Worm (Caenorhabditis elegans) whole organism, mixed stage, embryonic: Measurements from ENCODE around the gene gskl-1.
"Not testable (repeated sequence)": the region's sequence is repeated elsewhere in the genome, so short reads cannot be mapped to it uniquely, and the experiment has no call there.

ENCODE experiments used
- M03D4.4 ChIP-seq: sonication (generic microtip); optimal IDR thresholded peaks from 2 replicates; lab custom pipeline; 2017; ENCODE audit warnings: mild to moderate bottlenecking, missing genetic modification characterization, missing compliant biosample characterization
- bed-3 ChIP-seq: fragments of 200-800 bp; sonication (Bioruptor generic); optimal IDR thresholded peaks from 3 replicates; lab custom pipeline; 2018; ENCODE audit warnings: mild to moderate bottlenecking, missing genetic modification characterization, moderate library complexity, missing compliant biosample characterization
- blmp-1 ChIP-seq: fragments of 150-350 bp; optimal IDR thresholded peaks from 2 replicates; lab custom pipeline; 2014; ENCODE audit warnings: missing biosample characterization, missing genetic modification characterization
- ceh-39 ChIP-seq: fragments of 150-350 bp; optimal IDR thresholded peaks from 2 replicates; lab custom pipeline; 2014; ENCODE audit warnings: missing biosample characterization, missing genetic modification characterization
- ceh-43 ChIP-seq: fragments of 200-800 bp; sonication (Bioruptor generic); optimal IDR thresholded peaks from 2 replicates; lab custom pipeline; 2018; ENCODE audit warnings: mild to moderate bottlenecking, missing genetic modification characterization, moderate library complexity, missing compliant biosample characterization
- ceh-83 ChIP-seq: fragments of 200-800 bp; sonication (Bioruptor generic); optimal IDR thresholded peaks from 2 replicates; lab custom pipeline; 2018; ENCODE audit warnings: mild to moderate bottlenecking, missing genetic modification characterization, missing compliant biosample characterization
- ces-1 ChIP-seq: fragments of 150-350 bp; optimal IDR thresholded peaks from 2 replicates; lab custom pipeline; 2014; ENCODE audit warnings: missing biosample characterization, missing genetic modification reagents, missing genetic modification characterization
- cnd-1 ChIP-seq: fragments of 200-800 bp; sonication (Bioruptor generic); optimal IDR thresholded peaks from 2 replicates; lab custom pipeline; 2018; ENCODE audit warnings: mild to moderate bottlenecking, missing genetic modification characterization, missing compliant biosample characterization
- drap-1 ChIP-seq: fragments of 200-800 bp; sonication (Bioruptor generic); optimal IDR thresholded peaks from 3 replicates; lab custom pipeline; 2018; ENCODE audit warnings: mild to moderate bottlenecking, missing genetic modification characterization, missing compliant biosample characterization
- elt-1 ChIP-seq: sonication (generic microtip); optimal IDR thresholded peaks from 2 replicates; lab custom pipeline; 2017; ENCODE audit warnings: missing genetic modification characterization, mild to moderate bottlenecking, missing compliant biosample characterization, antibody characterized with exemption, moderate library complexity, borderline replicate concordance; ENCODE audit not compliant: insufficient read depth
- elt-3 ChIP-seq: fragments of 150-350 bp; optimal IDR thresholded peaks from 2 replicates; lab custom pipeline; 2014; ENCODE audit warnings: missing biosample characterization, missing genetic modification characterization
- flh-1 ChIP-seq: fragments of 200-800 bp; sonication (Bioruptor generic); optimal IDR thresholded peaks from 2 replicates; lab custom pipeline; 2018; ENCODE audit warnings: mild to moderate bottlenecking, missing genetic modification characterization, moderate library complexity, missing compliant biosample characterization
- ham-2 ChIP-seq: fragments of 200-800 bp; sonication (Bioruptor generic); optimal IDR thresholded peaks from 2 replicates; lab custom pipeline; 2018; ENCODE audit warnings: mild to moderate bottlenecking, missing genetic modification characterization, missing compliant biosample characterization
- hlh-1 ChIP-seq: fragments of 150-350 bp; optimal IDR thresholded peaks from 2 replicates; lab custom pipeline; 2014; ENCODE audit warnings: missing biosample characterization, missing genetic modification reagents, missing genetic modification characterization
- lin-13 ChIP-seq: fragments of 150-350 bp; optimal IDR thresholded peaks from 2 replicates; lab custom pipeline; 2014; ENCODE audit warnings: missing biosample characterization, missing genetic modification characterization
- lin-32 ChIP-seq: fragments of 200-800 bp; sonication (Bioruptor generic); optimal IDR thresholded peaks from 2 replicates; lab custom pipeline; 2018; ENCODE audit warnings: mild to moderate bottlenecking, missing genetic modification characterization, missing compliant biosample characterization
- lsy-2 ChIP-seq: fragments of 150-350 bp; optimal IDR thresholded peaks from 2 replicates; lab custom pipeline; 2014; ENCODE audit warnings: missing biosample characterization, missing genetic modification characterization
- mab-5 ChIP-seq: fragments of 150-350 bp; optimal IDR thresholded peaks from 2 replicates; lab custom pipeline; 2014; ENCODE audit warnings: missing biosample characterization, missing genetic modification characterization
- mep-1 ChIP-seq: fragments of 150-350 bp; optimal IDR thresholded peaks from 2 replicates; lab custom pipeline; 2017; ENCODE audit warnings: missing biosample characterization, missing genetic modification reagents, missing genetic modification characterization, inconsistent platforms
- nhr-12 ChIP-seq: fragments of 150-350 bp; optimal IDR thresholded peaks from 2 replicates; lab custom pipeline; 2014; ENCODE audit warnings: missing biosample characterization, missing genetic modification characterization
- nhr-2 ChIP-seq: fragments of 150-350 bp; optimal IDR thresholded peaks from 2 replicates; lab custom pipeline; 2014; ENCODE audit warnings: missing biosample characterization, missing genetic modification characterization
- nhr-237 ChIP-seq: fragments of 150-350 bp; optimal IDR thresholded peaks from 2 replicates; lab custom pipeline; 2014; ENCODE audit warnings: missing biosample characterization, missing genetic modification characterization
- nhr-28 ChIP-seq: fragments of 150-350 bp; optimal IDR thresholded peaks from 2 replicates; lab custom pipeline; 2014; ENCODE audit warnings: missing biosample characterization, missing genetic modification characterization
- nhr-76 ChIP-seq: sonication (generic microtip); optimal IDR thresholded peaks from 2 replicates; lab custom pipeline; 2017; ENCODE audit warnings: missing biosample characterization, missing genetic modification characterization
- pha-4 ChIP-seq: fragments of 150-350 bp; optimal IDR thresholded peaks from 2 replicates; lab custom pipeline; 2018; ENCODE audit warnings: missing biosample characterization, missing genetic modification reagents, missing genetic modification characterization
- sem-2 ChIP-seq: fragments of 200-800 bp; sonication (Bioruptor generic); optimal IDR thresholded peaks from 2 replicates; lab custom pipeline; 2018; ENCODE audit warnings: mild to moderate bottlenecking, missing genetic modification characterization, missing compliant biosample characterization
- snpc-4 ChIP-seq: fragments of 150-350 bp; optimal IDR thresholded peaks from 2 replicates; lab custom pipeline; 2014; ENCODE audit warnings: missing biosample characterization, missing genetic modification characterization
- tbx-8 ChIP-seq: fragments of 200-800 bp; sonication (Bioruptor generic); optimal IDR thresholded peaks from 2 replicates; lab custom pipeline; 2018; ENCODE audit warnings: mild to moderate bottlenecking, missing genetic modification characterization, moderate library complexity, missing compliant biosample characterization
- unc-120 ChIP-seq: sonication (generic microtip); optimal IDR thresholded peaks from 2 replicates; lab custom pipeline; 2017; ENCODE audit warnings: missing genetic modification characterization, missing compliant biosample characterization; ENCODE audit not compliant: poor library complexity, severe bottlenecking
- unc-39 ChIP-seq: fragments of 150-350 bp; optimal IDR thresholded peaks from 2 replicates; lab custom pipeline; 2014; ENCODE audit warnings: missing biosample characterization, missing genetic modification characterization
- unc-62 ChIP-seq: fragments of 150-350 bp; optimal IDR thresholded peaks from 2 replicates; lab custom pipeline; 2014; ENCODE audit warnings: missing biosample characterization, missing genetic modification reagents, missing genetic modification characterization
- zip-8 ChIP-seq: fragments of 150-350 bp; optimal IDR thresholded peaks from 2 replicates; lab custom pipeline; 2014; ENCODE audit warnings: missing biosample characterization, missing genetic modification characterization
- ztf-11 ChIP-seq: fragments of 150-350 bp; optimal IDR thresholded peaks from 2 replicates; lab custom pipeline; 2014; ENCODE audit warnings: missing biosample characterization, missing genetic modification characterization

The gskl-1 gene

DNA sequence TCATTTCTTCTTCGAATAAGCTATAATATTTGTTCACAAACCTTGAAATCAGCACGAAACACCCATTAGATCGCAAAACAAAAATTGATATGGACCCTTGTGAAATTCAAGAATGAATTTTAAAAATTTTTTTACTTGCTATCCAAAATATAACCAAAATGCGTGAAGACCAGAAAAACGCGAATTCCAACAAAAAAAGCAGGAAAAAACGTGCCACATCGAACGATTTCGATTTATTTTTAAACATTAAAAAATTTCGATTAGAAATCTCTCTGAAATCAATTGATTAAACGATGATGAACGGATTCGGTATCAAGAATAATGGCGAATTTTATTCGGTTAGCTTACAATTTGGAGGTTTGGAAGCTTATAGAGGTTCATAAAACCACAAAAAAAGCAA is at the start of gene gskl-1, which contains the start of gene tceb-3:
TSS of gene gskl-1 (plus strand) at position 243 of the 400 bp plus-strand sequence.
TSS of gene tceb-3 (minus strand) at position 101 of the 400 bp plus-strand sequence.
- no peak for TF ChIP-seq lsy-2 (tag; lab: Kevin White, UChicago)
- TF ChIP-seq nhr-28, result no peak
- TF ChIP-seq unc-62 (GFP tag; lab: Kevin White, UChicago), result no peak
- TF ChIP-seq ceh-83 (GFP tag; lab: Kevin White, UChicago), result no peak
- no peak for TF ChIP-seq ces-1 (GFP tag; lab: Kevin White, UChicago)
- TF ChIP-seq nhr-12 (tag; lab: Kevin White, UChicago), result no peak
- no peak for TF ChIP-seq nhr-76
- no peak for TF ChIP-seq ceh-39 (tag; lab: Kevin White, UChicago)
- no peak for TF ChIP-seq lin-13 (tag; lab: Kevin White, UChicago)
- no peak for TF ChIP-seq elt-3

DNA sequence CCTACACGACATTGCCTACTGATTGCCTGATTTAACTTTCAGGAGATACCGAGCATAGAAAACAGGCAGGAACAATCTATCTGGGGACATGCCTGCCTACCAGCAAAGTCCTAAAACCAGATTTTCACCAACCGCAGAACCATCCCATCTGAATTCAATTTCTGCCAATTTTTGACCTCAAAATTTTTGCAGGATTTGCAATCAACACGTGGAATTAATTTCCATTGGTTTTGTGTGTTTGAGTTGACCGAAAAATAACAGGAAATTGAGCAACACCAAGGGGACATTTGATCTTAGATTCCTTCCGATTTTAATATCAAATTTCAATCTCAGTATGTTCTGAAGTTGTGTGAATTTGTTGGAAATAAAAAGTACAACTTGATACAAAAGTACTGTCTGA is 48.4 kb upstream of the gskl-1 start:
- TF ChIP-seq ztf-11 (tag; lab: Kevin White, UChicago) (no peak), hlh-1 (tag; lab: Kevin White, UChicago) (no peak), nhr-12 (tag; lab: Kevin White, UChicago) (no peak)
- TF ChIP-seq, all 35 proteins: peak for 0

DNA sequence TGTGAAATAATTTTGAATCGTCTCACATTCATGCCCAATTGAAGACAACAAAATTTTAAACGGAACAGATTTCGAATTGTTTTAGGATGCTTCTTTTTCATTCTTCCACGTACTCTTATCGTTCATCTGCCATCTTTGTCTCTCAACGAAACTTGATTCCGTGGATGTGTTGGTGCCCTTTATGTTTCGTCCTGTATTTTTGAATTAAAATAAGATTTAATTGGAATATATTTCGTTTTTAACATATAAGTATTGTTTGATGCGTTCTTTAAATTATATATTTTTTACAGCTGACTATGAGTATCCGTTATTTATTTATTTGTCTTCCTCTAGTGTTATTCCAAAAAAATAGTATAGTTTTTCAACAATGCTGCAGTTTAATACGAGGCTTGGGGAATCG is 45.3 kb upstream of the gskl-1 start, which contains the start of gene gly-1:
TSS of gene gly-1 (minus strand) at position 101 of the 400 bp plus-strand sequence.
- TF ChIP-seq flh-1 (GFP tag; lab: Kevin White, UChicago) (no peak), zip-8 (tag; lab: Kevin White, UChicago) (no peak), nhr-28 (no peak), nhr-2 (tag; lab: Kevin White, UChicago) (no peak), cnd-1 (tag; lab: Kevin White, UChicago) (no peak), unc-62 (GFP tag; lab: Kevin White, UChicago) (no peak), pha-4 (tag; lab: Kevin White, UChicago) (no peak), sem-2 (GFP tag; lab: Kevin White, UChicago) (no peak), hlh-1 (tag; lab: Kevin White, UChicago) (no peak), unc-120 (no peak), blmp-1 (tag; lab: Kevin White, UChicago) (no peak), ces-1 (GFP tag; lab: Kevin White, UChicago) (no peak)

DNA sequence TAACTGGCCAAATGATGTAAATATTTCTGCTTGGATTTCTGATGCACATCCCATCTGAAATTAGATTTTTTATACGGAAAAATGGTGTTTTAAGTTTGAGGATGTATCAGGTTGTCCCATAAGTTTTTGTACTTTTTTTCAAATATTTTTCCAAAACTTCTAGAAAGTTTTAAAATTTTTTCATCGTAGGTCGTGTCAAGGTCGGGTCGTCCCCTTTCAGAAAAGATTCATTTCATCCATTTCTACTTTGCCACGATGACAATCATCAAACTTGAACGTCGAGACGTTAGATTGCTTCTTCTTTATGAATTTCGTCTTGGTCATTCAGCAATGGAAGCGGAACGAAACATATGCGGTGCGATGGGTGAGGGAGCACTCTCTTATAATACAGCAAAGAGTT is 43.0 kb upstream of the gskl-1 start, which contains the start of gene sra-12:
TSS of gene sra-12 (minus strand) at position 101 of the 400 bp plus-strand sequence.
- TF ChIP-seq unc-39; nhr-76; bed-3 (GFP tag; lab: Kevin White, UChicago): not testable (repeated sequence)

DNA sequence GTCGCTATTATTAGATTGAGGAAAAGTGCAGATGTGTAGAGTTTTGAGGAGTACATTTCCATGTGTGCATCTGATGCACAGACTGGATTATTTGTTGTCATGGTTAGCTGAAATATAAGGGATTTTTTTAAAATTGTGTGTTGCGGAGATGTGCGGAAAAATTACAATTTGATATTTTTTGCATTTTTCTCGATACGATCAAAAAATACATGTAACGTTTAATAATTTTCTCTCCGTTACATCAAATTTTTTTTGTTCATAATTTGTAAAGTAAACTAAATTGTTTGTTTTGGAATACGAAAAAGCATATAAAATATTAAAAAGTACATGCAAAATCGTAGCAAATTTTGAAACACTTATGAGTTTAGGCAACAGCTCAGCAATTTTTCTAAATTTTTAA is 37.1 kb upstream of the gskl-1 start, which contains the start of gene sra-11:
TSS of gene sra-11 (minus strand) at position 101 of the 400 bp plus-strand sequence.
- TF ChIP-seq ham-2 (GFP tag; lab: Kevin White, UChicago), result no peak
- TF ChIP-seq elt-3, result no peak
- no peak for TF ChIP-seq ceh-39 (tag; lab: Kevin White, UChicago)
- no peak for TF ChIP-seq nhr-237 (tag; lab: Kevin White, UChicago)
- no peak for TF ChIP-seq cnd-1 (tag; lab: Kevin White, UChicago)
- TF ChIP-seq elt-1 (tag; lab: Kevin White, UChicago), result no peak
- no peak for TF ChIP-seq ces-1 (GFP tag; lab: Kevin White, UChicago)
- TF ChIP-seq lin-13 (tag; lab: Kevin White, UChicago), result no peak
- TF ChIP-seq mab-5 (tag; lab: Kevin White, UChicago), result no peak
- TF ChIP-seq lin-32 (GFP tag; lab: Kevin White, UChicago), result no peak
- no peak for TF ChIP-seq mep-1 (tag; lab: Kevin White, UChicago)
- TF ChIP-seq pha-4 (tag; lab: Kevin White, UChicago), result no peak
- TF ChIP-seq nhr-28, result no peak
- no peak for TF ChIP-seq nhr-76
- TF ChIP-seq ceh-43 (GFP tag; lab: Kevin White, UChicago), result no peak

DNA sequence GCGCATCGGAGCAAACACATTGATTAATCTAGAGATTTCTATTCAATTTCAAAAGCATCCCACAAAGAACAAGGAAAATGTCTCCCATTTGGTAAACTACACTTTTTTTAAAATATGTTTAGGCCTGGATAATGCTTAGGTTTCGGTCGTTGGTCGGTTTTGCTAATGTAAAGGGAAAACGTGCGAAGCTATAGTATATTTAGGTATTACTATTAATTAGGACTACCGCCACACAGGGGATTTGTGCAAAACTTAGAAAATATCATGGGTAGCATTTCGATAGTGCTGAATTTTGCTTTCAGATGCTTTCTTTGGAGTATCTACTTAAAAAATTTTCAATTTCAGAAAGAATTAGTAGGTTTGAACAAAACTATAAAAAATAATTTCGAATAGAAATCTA is 34.4 kb upstream of the gskl-1 start:
- TF ChIP-seq nhr-2 (tag; lab: Kevin White, UChicago) (no peak), drap-1 (GFP tag; lab: Kevin White, UChicago) (no peak), mab-5 (tag; lab: Kevin White, UChicago) (no peak), cnd-1 (tag; lab: Kevin White, UChicago) (no peak), ztf-11 (tag; lab: Kevin White, UChicago) (no peak), unc-62 (GFP tag; lab: Kevin White, UChicago) (no peak), lin-13 (tag; lab: Kevin White, UChicago) (no peak), nhr-12 (tag; lab: Kevin White, UChicago) (no peak), hlh-1 (tag; lab: Kevin White, UChicago) (no peak), elt-1 (tag; lab: Kevin White, UChicago) (no peak), snpc-4 (tag; lab: Kevin White, UChicago) (no peak), tbx-8 (GFP tag; lab: Kevin White, UChicago) (no peak), ham-2 (GFP tag; lab: Kevin White, UChicago) (no peak), blmp-1 (tag; lab: Kevin White, UChicago) (no peak), M03D4.4 (tag; lab: Kevin White, UChicago) (no peak)
